Worm (Caenorhabditis elegans): Measurements from ENCODE around the gene W01D2.3.

DNA sequence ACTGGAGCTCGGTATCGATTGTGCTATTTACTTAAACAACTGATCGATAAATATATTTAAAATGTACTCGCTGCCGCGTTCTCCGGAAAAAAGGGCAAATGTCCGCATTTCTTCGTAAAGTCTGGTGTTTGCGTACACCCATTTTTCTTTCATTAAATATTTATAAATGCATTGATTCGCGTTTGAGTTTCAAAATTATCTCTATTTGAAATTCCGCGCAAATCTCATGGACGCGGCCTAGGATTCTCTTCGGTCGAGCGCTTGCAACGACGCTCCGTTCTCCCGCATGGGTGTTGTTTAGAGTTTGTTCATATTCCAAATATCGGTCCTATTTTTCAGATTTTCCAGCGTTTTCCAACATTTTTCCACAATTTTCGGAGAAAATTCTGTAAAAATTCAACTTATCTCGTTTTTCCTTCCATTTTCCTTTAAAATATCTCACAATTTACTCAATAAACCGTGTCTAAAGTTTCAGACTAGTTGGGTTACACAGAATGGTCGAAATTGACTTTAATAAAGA is 9.1 kb downstream of the W01D2.3 start, which contains the start of gene eif-3.B:
- TF ChIP-seq fkh-10 (GFP tag; optimal IDR thresholded peaks at IDR 0.05) (peak; percentile 55), nhr-11 (tag; optimal IDR thresholded peaks at IDR 0.05) (no peak), egl-27 (tag; optimal IDR thresholded peaks at IDR 0.05) (no peak), unc-62 (GFP tag; optimal IDR thresholded peaks at IDR 0.05) (no peak), nhr-237 (tag; optimal IDR thresholded peaks at IDR 0.05) (no peak), elt-1 (tag; optimal IDR thresholded peaks at IDR 0.05) (no peak), nhr-12 (tag; optimal IDR thresholded peaks at IDR 0.05) (no peak), R02D3.7 (tag; optimal IDR thresholded peaks at IDR 0.05) (peak; percentile 70), pqm-1 (tag; optimal IDR thresholded peaks at IDR 0.05) (peak; percentile 14), ceh-9 (tag; optimal IDR thresholded peaks at IDR 0.05) (no peak), ztf-11 (tag; optimal IDR thresholded peaks at IDR 0.05) (no peak), ceh-16 (tag; optimal IDR thresholded peaks at IDR 0.05) (no peak), unc-39 (tag; optimal IDR thresholded peaks at IDR 0.05) (no peak), fkh-2 (tag; optimal IDR thresholded peaks at IDR 0.05) (no peak)

Measured in whole organism, L3 larva.